Fruit fly (Drosophila melanogaster) whole organism, embryonic: ENCODE results near the gene Smu1.

ENCODE experiments used
- CG1024 ChIP-seq: fragments of 200-800 bp; sonication (Bioruptor generic); IDR thresholded peaks from 2 replicates; pipeline ENCODE4 v1.3.6; 2022; ENCODE audit warnings: missing biosample characterization, missing genetic modification characterization
- CG15073 ChIP-seq: fragments of 200-800 bp; sonication (Bioruptor generic); optimal IDR thresholded peaks from 2 replicates; lab custom pipeline; 2016; ENCODE audit warnings: missing biosample characterization, missing genetic modification characterization
- CG7839 ChIP-seq: fragments of 200-800 bp; sonication (Bioruptor generic); optimal IDR thresholded peaks from 3 replicates; lab custom pipeline; 2018; ENCODE audit warnings: missing biosample characterization, mild to moderate bottlenecking, missing genetic modification characterization, moderate library complexity
- ERR ChIP-seq: fragments of 200-800 bp; sonication (Bioruptor generic); optimal IDR thresholded peaks from 2 replicates; lab custom pipeline; 2016; ENCODE audit warnings: missing biosample characterization, missing genetic modification characterization
- HmgD ChIP-seq: fragments of 200-800 bp; sonication (Bioruptor generic); optimal IDR thresholded peaks from 3 replicates; lab custom pipeline; 2016; ENCODE audit warnings: missing biosample characterization, missing genetic modification characterization
- Tbp ChIP-seq: fragments of >200 bp; optimal IDR thresholded peaks from 2 replicates; lab custom pipeline; 2018; ENCODE audit warnings: missing biosample characterization, missing genetic modification characterization
- chif ChIP-seq, 2 experiments: fragments of 200-800 bp; sonication (Bioruptor generic); optimal IDR thresholded peaks; 3 replicates each; lab custom pipeline; 2016; ENCODE audit warnings: missing biosample characterization in 2 of 2, missing genetic modification characterization in 2 of 2
- corto ChIP-seq: fragments of 200-800 bp; sonication (Bioruptor generic); optimal IDR thresholded peaks from 2 replicates; lab custom pipeline; 2016; ENCODE audit warnings: missing biosample characterization, mild to moderate bottlenecking, missing genetic modification characterization, moderate library complexity
- fd102C ChIP-seq: fragments of 200-800 bp; sonication (Bioruptor generic); optimal IDR thresholded peaks from 2 replicates; lab custom pipeline; 2018; ENCODE audit warnings: missing biosample characterization, mild to moderate bottlenecking, missing genetic modification characterization, moderate library complexity
- hth ChIP-seq: fragments of >200 bp; optimal IDR thresholded peaks from 2 replicates; lab custom pipeline; 2017; ENCODE audit warnings: inconsistent platforms
- psq ChIP-seq: fragments of 200-800 bp; sonication (Bioruptor generic); optimal IDR thresholded peaks from 2 replicates; lab custom pipeline; 2017; ENCODE audit warnings: missing biosample characterization, missing genetic modification characterization
- shn ChIP-seq: fragments of 200-800 bp; sonication (Bioruptor generic); optimal IDR thresholded peaks from 3 replicates; lab custom pipeline; 2016; ENCODE audit warnings: missing biosample characterization, missing genetic modification characterization

- TF ChIP-seq HmgD (no peak), psq (GFP tag; lab: Kevin White, UChicago) (no peak), chif (GFP tag; optimal IDR thresholded peaks at IDR 0.05; lab: Kevin White, UChicago) (peak in 1 of 2 experiments; percentile 15), shn (GFP tag; lab: Kevin White, UChicago) (no peak), fd102C (GFP tag; lab: Kevin White, UChicago) (no peak), Tbp (no peak), CG7839 (peak; percentile 60), corto (GFP tag; lab: Kevin White, UChicago) (no peak), hth (lab: Kevin White, UChicago) (no peak), ERR (GFP tag; lab: Kevin White, UChicago) (no peak), CG15073 (no peak), CG1024 (GFP tag; lab: Robert Waterston, UW) (peak; percentile 58)
These were observed 33.8 kb upstream of the Smu1 start for dm6 chr3R:19014742-19015422.
